Fruit fly (Drosophila melanogaster) whole organism, larva: ENCODE measurements around the gene CG43925.

Experiments
- noc ChIP-seq: fragments of 200-800 bp; sonication (Bioruptor generic); optimal IDR thresholded peaks from 3 replicates; lab custom pipeline; 2019; ENCODE audit warnings: missing biosample characterization, mild to moderate bottlenecking, missing genetic modification characterization, moderate library complexity

Gene CG43925

DNA sequence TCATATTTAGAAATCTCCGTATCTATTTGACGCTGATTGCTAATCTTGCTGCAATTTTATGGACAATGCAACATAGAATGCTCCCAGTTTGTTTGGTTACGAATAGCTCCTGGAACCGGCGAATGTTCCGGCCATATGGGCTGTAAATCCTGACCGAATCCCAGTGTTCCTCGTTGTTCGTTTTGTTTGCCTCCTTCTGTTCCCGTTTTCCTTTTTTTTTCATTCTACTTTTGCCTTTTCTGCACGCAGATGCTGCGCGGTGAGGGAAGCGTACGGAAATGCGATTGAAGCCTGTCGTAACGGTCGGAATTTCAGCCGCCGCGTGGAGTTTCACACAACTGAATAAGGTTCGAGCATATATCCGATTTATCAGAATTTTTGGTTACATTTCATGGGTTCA is at the start of gene CG43925:
Gene CG43925 (plus strand): TSS at position 301 of the 400 bp plus-strand sequence.
- no peak for TF ChIP-seq noc (tag; lab: Kevin White, UChicago)

DNA sequence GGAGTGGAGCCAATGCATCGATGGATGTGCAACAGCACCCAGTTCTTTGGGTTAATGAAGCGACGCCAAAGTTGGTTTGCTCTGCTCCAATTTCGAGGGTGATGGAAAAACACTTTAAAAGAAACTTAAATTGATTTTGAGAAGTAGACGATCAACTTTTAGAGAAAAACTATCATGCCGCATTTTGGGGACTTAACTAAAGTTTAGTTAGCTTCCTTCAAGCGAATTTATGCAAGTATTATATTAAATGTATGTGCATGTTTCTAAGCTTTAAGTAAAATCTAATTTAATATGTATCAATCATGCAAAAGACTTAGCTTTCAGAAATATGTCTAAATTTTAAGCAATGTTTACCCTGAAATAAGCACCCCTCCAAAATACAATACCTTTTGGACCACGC is 45.9 kb upstream of the CG43925 start, which contains the start of gene CG5122:
Gene CG5122 (plus strand): TSS at position 301 of the 400 bp plus-strand sequence.
- TF ChIP-seq noc (tag; lab: Kevin White, UChicago): no peak

DNA sequence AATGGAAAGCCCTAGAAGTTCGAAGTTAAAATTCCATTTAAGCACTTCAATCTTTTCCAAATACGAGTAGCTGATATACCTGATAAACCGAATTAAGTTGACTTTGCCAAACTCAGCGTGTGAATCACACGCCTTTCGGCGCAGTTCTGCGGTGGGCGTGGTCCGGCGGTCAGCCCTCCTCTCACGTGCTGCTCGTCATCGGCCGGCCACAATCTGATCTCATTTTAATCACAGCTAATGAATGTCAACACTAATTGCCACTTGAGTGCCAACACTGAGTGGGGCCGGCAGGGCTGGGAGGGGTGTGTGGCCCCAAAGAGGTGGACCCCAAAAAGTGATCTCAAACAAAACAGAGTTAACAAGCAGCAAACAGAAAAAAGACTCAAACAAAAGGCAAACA is 40.3 kb upstream of the CG43925 start:
- no peak for TF ChIP-seq noc (tag; lab: Kevin White, UChicago)

DNA sequence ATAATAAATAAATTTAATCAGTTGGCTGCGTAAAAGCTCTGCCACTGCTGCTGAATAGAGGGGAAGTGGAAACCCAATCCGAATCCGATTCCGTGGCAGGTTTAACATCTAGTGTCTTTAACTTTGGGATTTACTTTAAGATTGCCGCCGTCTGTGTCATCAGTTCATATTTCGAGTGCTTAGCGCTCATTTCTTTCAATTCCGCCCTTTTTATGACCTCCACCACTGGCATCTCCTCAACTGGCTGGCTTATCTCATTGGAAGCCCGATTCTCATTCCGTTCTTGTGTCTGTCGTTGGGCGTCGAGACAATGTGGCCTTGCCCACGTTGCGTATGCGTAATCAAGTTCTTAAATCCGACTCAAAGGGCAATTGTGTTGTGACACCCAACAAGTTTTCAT is 35.3 kb upstream of the CG43925 start:
- TF ChIP-seq noc (tag; lab: Kevin White, UChicago): no peak

DNA sequence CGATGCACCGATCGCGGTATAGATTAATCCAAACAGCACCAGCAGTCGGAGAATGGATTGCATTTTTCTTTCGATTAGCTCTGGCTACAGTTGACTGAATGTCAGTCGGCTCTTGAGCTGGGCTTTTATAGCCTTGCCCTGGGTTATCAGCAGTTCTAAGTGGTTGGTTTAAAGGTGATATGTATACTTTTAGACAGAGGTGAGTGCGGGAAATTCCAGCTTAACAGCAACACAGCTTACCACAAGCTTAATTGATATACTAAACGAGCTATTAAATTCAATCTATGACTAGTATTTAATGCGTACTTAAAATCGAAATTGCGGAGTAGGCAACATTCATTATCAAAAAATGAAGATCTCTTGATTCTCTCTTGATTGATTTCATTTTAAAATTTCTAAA is 33.4 kb upstream of the CG43925 start, which contains the start of gene CG9928:
Gene CG9928 (minus strand): TSS at position 101 of the 400 bp plus-strand sequence.
- TF ChIP-seq noc (tag; lab: Kevin White, UChicago): no peak

DNA sequence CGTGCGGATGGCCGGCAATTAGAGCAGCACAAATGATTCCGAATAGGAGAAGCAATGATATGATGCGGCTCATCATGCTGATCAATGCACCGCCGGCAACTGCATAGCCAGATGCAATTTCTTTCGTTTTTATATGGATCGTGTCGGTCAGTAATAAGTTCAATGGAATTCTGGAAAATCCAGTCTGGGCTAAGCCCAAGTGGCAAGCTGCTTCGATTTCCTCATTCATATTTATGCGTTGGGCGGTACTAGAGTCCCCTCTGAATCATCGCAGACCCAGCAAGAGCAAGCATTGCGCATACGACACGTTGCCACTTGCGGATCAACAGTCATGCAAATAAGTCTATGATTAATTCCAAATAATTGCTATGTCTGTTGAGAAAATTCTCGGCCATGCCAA is 32.7 kb upstream of the CG43925 start, which contains the start of gene CG16978:
Gene CG16978 (minus strand): TSS at position 101 of the 400 bp plus-strand sequence.
- TF ChIP-seq noc (tag; lab: Kevin White, UChicago): no peak

DNA sequence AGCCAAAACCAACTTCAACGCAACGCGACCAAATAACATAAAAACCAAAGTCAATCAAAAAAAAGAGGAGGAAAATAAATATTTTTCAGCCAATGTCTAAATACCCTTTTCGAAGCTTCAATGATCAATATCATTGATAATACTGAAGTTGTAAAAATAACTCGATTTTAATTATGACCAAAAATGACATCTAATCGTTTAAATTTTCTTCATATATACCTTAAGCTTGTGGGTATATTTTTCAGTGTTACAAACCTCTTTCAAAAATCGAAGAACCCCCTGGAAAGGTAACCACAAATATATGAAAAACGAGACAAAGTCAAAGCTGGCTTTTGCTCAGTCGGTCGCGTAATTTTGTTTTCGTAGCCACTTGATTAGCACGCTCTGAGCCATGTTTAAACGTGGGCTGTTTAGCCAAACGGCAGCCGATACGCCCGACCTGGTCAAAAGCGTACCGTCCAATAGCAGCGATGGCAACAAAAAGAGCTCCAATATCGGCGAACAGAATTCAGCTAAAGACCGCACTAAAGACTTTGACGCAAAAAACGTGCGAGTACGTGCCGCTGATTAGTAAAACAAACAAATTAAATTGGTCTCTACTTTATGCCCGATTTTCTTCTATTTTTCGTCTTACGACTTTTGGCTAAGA is 31.1 kb upstream of the CG43925 start:
- TF ChIP-seq noc (tag; lab: Kevin White, UChicago): peak; percentile 84

DNA sequence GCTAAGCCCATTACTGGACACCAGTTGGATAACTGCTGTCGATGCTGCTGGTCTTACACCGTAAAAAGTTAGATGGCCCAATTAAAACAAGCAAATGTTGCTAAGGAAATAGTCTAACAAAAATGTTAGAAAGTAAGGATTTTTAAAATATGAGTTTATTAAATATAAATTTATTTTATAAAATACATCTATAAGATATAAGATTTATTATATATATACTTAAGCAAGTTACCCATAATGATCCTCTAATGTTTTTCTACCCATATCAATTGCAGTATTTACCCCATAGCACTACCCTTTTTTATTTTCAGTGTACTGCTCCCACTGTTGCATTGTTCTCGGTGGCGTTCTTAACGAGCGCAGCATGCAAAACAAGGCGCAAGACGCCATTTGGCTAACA is 30.0 kb upstream of the CG43925 start:
- TF ChIP-seq noc (tag; lab: Kevin White, UChicago): no peak

DNA sequence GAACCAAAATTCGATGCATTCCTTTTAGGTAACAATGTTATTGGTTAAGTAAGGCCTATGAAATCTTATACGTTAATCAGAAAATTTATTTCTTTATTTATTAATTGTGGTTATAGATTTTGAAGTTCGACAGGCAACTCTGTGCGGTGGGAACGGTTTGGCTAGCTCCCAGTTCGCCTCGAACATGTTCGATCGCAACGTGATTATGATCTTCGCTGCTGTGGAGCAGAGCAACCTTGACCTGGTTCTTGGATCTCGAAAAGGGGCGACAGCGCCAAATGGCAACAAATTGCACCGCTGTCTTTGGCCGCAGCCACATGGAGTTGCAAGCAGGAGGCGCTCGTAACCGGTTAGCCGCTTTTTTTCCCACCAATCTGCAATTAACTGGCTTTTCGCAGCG is 21.9 kb upstream of the CG43925 start:
- TF ChIP-seq noc (tag; lab: Kevin White, UChicago): no peak

DNA sequence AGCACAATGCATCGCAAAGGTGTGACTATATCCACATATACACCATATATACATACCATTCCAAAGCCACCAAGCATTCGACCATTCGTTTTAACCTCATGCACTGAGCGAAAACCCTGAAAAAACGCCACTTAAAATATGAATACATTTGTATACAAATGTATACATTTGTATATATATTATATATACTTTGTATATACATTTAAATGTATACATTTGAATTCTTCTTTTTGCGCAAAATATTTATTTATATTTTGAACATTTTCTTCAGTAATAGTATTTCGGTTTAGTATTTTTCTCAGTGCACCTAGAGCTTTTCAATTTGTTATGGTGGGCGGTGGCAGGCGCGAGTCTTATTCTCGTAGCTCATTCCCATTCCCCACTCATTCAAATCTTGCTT is 19.9 kb upstream of the CG43925 start:
- TF ChIP-seq noc (tag; lab: Kevin White, UChicago): no peak

DNA sequence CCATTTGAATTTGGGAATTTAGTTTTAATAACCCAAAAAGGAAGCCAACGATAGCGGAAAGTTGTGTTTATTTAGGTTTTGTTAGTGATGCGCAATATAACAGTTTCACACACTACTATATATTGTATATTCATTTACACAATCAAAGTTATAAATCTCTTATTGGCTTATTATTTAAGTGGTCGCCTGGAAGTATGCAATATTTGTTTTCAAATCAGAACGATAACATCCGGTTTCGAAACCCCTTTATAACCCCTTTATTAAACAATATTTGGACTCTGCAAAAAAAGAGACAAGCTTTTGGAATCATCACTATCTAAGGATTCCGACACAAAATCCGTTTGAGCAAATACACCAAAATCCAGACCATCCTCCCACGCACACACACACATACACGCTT is 18.3 kb upstream of the CG43925 start:
- TF ChIP-seq noc (tag; lab: Kevin White, UChicago): no peak

DNA sequence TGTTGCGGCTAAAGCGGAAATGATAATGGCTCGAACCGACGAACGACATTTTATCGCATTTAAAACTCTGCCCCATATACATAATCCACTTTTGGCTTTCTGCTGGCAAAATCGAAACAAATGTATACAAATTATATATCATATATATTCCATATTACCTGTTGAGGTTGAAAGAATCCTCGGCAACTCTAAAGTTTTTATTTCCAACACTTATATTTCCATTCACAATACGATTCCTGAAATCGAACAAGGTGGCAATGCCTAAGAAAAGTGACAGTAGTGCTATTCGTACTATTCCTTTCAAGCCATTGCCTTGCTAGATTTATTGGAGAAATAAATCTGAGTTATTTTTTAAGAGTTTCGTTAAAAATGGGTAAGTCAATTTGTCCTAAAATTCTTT is 17.7 kb upstream of the CG43925 start, which contains the start of gene Pk34A:
Gene Pk34A (plus strand): TSS at position 301 of the 400 bp plus-strand sequence.
- TF ChIP-seq noc (tag; lab: Kevin White, UChicago): no peak

DNA sequence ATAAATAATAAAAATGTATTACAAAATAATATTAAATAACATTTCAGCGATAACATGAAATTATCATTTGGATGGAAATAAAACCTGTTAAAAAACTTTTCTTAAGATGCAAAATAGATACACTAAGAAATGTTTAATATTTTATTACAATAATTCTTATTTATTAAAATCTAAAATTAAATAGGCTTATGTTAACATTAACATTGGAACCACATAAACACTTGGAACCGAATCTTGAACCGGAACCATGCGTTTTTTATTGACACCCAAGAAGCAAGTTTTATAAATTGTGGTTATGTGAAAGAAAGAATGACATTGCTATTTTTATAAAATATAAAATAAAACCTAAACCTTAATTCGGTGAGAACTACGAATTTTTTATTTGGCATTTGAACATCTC is 16.0 kb upstream of the CG43925 start, which contains the start of gene kmg:
Gene kmg (plus strand): TSS at position 301 of the 400 bp plus-strand sequence.
- no peak for TF ChIP-seq noc (tag; lab: Kevin White, UChicago)

DNA sequence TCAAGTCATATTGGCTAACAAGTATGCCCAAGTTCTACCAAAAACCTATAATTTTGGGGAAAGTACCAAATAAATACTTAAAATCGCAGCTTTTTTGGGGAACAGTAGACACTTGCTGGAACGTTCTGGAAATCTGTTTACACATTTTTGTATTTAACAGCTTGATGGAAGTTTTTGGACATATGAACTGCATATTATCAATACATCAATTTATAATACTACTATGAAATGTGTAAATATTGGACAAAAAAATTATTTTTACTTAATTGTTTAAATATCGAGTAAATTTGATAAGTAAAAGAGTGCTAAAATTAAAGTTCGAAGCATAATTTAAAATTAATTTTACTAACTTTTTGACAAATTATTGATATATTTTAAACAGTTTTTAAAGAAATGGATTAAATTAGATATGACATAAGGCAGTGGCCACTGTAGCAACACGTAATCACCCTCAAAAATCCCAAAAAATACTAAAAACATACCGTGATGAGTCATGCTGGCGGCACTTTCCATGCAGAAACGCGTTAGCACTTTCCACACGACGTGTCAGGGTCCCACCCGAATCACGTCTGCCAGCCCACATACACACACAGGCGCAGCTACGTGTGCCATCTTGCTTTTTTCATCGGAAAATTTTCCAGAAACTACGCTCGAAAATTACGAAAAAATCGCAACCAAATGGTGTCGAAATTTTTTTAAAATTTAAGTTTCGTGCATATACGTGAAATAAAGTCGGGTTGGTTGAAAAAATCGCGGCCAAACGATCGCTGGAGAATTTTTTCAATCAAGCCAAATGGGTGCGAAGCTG is 11.0 kb upstream of the CG43925 start, which contains the start of gene Sirt1:
Gene Sirt1 (plus strand): TSS at position 571 of the 808 bp plus-strand sequence.
- TF ChIP-seq noc (tag; lab: Kevin White, UChicago): peak; percentile 89

DNA sequence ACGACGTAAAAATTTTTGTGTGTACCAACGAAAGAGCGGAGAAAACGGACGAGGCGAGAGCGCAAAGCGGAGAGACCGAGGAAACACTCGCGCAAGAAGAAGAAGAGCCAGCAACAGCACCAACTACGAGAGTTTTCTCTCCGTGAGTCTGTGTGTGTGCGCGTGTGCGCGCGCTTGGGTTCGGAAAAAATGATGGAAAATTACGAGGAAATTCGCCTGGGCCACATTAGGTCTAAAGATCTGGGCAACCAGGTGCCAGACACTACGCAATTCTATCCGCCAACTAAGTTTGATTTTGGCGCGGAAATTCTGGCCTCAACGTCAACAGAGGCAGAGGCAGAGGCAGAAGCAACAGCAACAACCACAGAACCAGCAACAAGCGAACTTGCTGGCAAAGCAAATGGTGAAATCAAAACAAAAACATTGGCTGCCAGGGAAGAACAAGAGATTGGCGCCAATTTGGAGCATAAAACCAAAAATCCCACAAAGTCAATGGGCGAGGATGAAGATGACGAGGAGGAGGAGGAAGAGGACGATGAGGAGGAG is 10.3 kb upstream of the CG43925 start, which contains the start of gene DnaJ-H:
Gene DnaJ-H (minus strand): TSS at position 271 of the 546 bp plus-strand sequence.
- no peak for TF ChIP-seq noc (tag; lab: Kevin White, UChicago)
